Worm (Caenorhabditis elegans) whole organism, L4/young adult: Measurements from ENCODE around the gene C30G12.2.

ENCODE experiments used
- W03F9.2 ChIP-seq: fragments of 150-350 bp; optimal IDR thresholded peaks from 2 replicates; lab custom pipeline; 2014; ENCODE audit warnings: missing biosample characterization, missing genetic modification characterization
- dao-5 ChIP-seq: sonication (generic microtip); optimal IDR thresholded peaks from 2 replicates; lab custom pipeline; 2016; ENCODE audit warnings: missing genotype, missing genetic modification characterization, moderate library complexity, missing compliant biosample characterization
- him-1 ChIP-seq: sonication (generic microtip); optimal IDR thresholded peaks from 2 replicates; lab custom pipeline; 2016; ENCODE audit warnings: missing genotype, missing genetic modification reagents, missing genetic modification characterization, missing compliant biosample characterization

DNA sequence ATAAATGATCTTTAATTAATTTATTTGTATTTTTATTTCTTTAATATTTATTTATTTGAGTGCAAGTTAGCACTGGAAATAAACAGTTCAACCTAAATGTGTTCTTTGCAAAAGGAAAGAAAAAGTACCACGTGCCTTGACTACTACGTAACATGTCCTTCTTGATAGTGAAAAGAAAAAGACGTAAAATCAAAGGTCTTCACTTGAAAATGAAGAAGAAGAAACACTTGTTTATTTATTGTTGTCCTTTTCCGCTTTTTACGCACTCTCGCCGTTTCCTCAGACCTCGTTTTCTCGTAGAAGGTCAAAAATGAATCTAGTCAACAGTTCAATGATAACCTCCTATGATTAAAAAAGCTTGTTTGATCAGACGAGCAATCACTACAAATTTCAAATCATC, 12.3 kb upstream of the C30G12.2 start:
- no peak for TF ChIP-seq him-1 (tag; lab: Kevin White, UChicago)
- no peak for TF ChIP-seq dao-5 (tag; lab: Kevin White, UChicago)
- TF ChIP-seq W03F9.2 (tag; lab: Kevin White, UChicago): no peak
